Worm (Caenorhabditis elegans): ENCODE measurements around the gene T05A1.5.

The T05A1.5 gene

DNA sequence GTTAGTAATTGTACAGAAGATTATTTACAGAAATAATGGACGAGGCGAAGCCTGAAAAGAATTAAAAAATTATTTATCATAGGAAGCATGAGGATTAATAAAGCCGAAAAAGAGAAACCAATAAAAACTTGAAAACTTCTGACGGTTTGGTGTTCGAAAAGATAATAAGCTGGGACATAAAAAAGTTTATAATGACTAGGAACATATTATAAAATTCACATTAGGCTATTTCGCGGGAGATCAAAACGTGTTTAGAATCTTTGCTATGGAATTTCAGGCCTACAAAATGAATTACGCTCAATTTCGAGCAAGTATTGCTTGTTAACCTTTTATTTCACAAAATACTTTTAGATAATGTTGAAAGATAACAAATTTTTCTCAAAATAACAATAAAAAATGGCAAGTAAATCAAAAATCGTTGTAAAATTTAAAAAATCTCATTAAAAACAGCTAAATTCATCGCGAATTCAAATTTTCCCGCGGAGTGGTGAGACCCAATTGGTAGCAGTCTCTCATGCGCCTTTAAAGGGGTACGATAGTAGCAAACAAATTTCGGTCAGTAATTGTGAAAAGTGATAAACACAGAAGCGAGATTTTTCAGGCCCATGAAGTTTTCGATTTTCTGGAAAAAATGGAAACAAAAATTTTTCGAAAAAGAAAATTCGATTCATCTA is 42.8 kb downstream of the T05A1.5 start, which contains the start of gene trcs-1 (continued):
- no peak for TF ChIP-seq let-607 (tag; optimal IDR thresholded peaks at IDR 0.05)
- TF ChIP-seq snpc-3.4 (tag; optimal IDR thresholded peaks at IDR 0.05): peak; percentile 82
- no peak for TF ChIP-seq B0035.1 (tag; optimal IDR thresholded peaks at IDR 0.05)
- 0 out of 2 replicates have a peak, but pooled peaks have one; percentile 64 for TF ChIP-seq attf-6 (GFP tag; IDR thresholded peaks at IDR 0.05)
- no peak for TF ChIP-seq hmg-1.2 (GFP tag; IDR thresholded peaks at IDR 0.05)
- TF ChIP-seq F57A8.1 (GFP tag; optimal IDR thresholded peaks at IDR 0.05): no peak
- TF ChIP-seq rec-8 (tag; optimal IDR thresholded peaks at IDR 0.05): no peak
- no peak for TF ChIP-seq nfya-2 (GFP tag; IDR thresholded peaks at IDR 0.05)
- TF ChIP-seq nhr-120 (GFP tag; IDR thresholded peaks at IDR 0.05): no peak
- TF ChIP-seq ceh-79 (tag; optimal IDR thresholded peaks at IDR 0.05): no peak
- no peak for TF ChIP-seq ccch-3 (GFP tag; optimal IDR thresholded peaks at IDR 0.05)
- TF ChIP-seq fkh-3 (tag; optimal IDR thresholded peaks at IDR 0.05): no peak
- TF ChIP-seq F33H1.4 (GFP tag; IDR thresholded peaks at IDR 0.05): peak; percentile 96
- TF ChIP-seq snpc-1.3 (tag; optimal IDR thresholded peaks at IDR 0.05; ENCODE audit: insufficient read depth): peak; percentile 60
- no peak; the same call in 1 of the 2 replicates for TF ChIP-seq mcd-1 (GFP tag; IDR thresholded peaks at IDR 0.05)
- TF ChIP-seq aptf-3 (GFP tag; IDR thresholded peaks at IDR 0.05): no peak
- TF ChIP-seq hlh-26 (GFP tag; conservative IDR thresholded peaks at IDR 0.05): no peak
- no peak for TF ChIP-seq ama-1 (optimal IDR thresholded peaks at IDR 0.05)
- TF ChIP-seq ama-1 (GFP tag; optimal IDR thresholded peaks at IDR 0.05): no peak
- TF ChIP-seq Y95B8A.8 (GFP tag; IDR thresholded peaks at IDR 0.05): 0 out of 2 replicates have a peak, but pooled peaks have one; percentile 63
- peak; percentile 80; the same call in 1 of the 2 replicates for TF ChIP-seq dox-1 (GFP tag; IDR thresholded peaks at IDR 0.05)
- TF ChIP-seq sea-2 (GFP tag; IDR thresholded peaks at IDR 0.05): no peak
- peak; percentile 88 for TF ChIP-seq ceh-91 (GFP tag; IDR thresholded peaks at IDR 0.05)
- TF ChIP-seq athp-1 (tag; optimal IDR thresholded peaks at IDR 0.05): no peak
- TF ChIP-seq nhr-179 (tag; optimal IDR thresholded peaks at IDR 0.05): no peak
- TF ChIP-seq F23B12.7 (tag; optimal IDR thresholded peaks at IDR 0.05; ENCODE audit: insufficient read depth): no peak
- TF ChIP-seq D2030.7 (GFP tag; IDR thresholded peaks at IDR 0.05): peak; percentile 77; the same call in 1 of the 2 replicates
- TF ChIP-seq mel-28 (tag; optimal IDR thresholded peaks at IDR 0.05; ENCODE audit: borderline replicate concordance): no peak
- no peak for TF ChIP-seq Y79H2A.3 (GFP tag; conservative IDR thresholded peaks at IDR 0.05)
- TF ChIP-seq unc-62 (GFP tag; optimal IDR thresholded peaks at IDR 0.05): no peak
- TF ChIP-seq B0261.1 (tag; optimal IDR thresholded peaks at IDR 0.05): no peak
- TF ChIP-seq cebp-1 (GFP tag; IDR thresholded peaks at IDR 0.05): no peak
- no peak for TF ChIP-seq cebp-1 (tag; optimal IDR thresholded peaks at IDR 0.05)
- TF ChIP-seq ets-4 (GFP tag; optimal IDR thresholded peaks at IDR 0.05): no peak
- TF ChIP-seq Y67H2A.10 (GFP tag; conservative IDR thresholded peaks at IDR 0.05): no peak
- no peak for TF ChIP-seq ztf-6 (GFP tag; IDR thresholded peaks at IDR 0.05)
- no peak for TF ChIP-seq madf-3 (GFP tag; IDR thresholded peaks at IDR 0.05)
- no peak for TF ChIP-seq mxl-1 (tag; optimal IDR thresholded peaks at IDR 0.05)
- peak; percentile 73 for TF ChIP-seq tlf-1 (GFP tag; optimal IDR thresholded peaks at IDR 0.05)
- peak; percentile 32 for TF ChIP-seq him-1 (tag; optimal IDR thresholded peaks at IDR 0.05)
- TF ChIP-seq Y53F4B.3 (GFP tag; IDR thresholded peaks at IDR 0.05): no peak
- TF ChIP-seq C17E4.6 (GFP tag; IDR thresholded peaks at IDR 0.05): peak; percentile 49; the same call in 1 of the 2 replicates
- peak; percentile 92 for TF ChIP-seq madf-8 (GFP tag; conservative IDR thresholded peaks at IDR 0.05)
- TF ChIP-seq bed-1 (GFP tag; IDR thresholded peaks at IDR 0.05): no peak
- TF ChIP-seq F37B4.10 (GFP tag; IDR thresholded peaks at IDR 0.05): no peak
- no peak for TF ChIP-seq lir-1 (GFP tag; conservative IDR thresholded peaks at IDR 0.05)
- no peak for TF ChIP-seq ZK185.1 (tag; optimal IDR thresholded peaks at IDR 0.05; ENCODE audit: poor library complexity, severe bottlenecking)
- no peak for TF ChIP-seq egl-44 (GFP tag; IDR thresholded peaks at IDR 0.05)
